Worm (Caenorhabditis elegans): ENCODE results near the gene K02D10.8.

- TF ChIP-seq him-1 (tag; optimal IDR thresholded peaks at IDR 0.05), result no peak
- TF ChIP-seq dao-5 (tag; optimal IDR thresholded peaks at IDR 0.05), result no peak
Observed at ce11 chrIII:8780473-8780872, 5.7 kb upstream of the K02D10.8 start.
